Fruit fly (Drosophila melanogaster): Measurements from ENCODE around the gene CG4789.

The CG4789 gene

dm6 chrX:16783743-16784142 is 17.0 kb upstream of the CG4789 start, which contains the start of gene mRpL22 (continued):
- no peak for TF ChIP-seq CG32767 (GFP tag; IDR thresholded peaks at IDR 0.05)

DNA sequence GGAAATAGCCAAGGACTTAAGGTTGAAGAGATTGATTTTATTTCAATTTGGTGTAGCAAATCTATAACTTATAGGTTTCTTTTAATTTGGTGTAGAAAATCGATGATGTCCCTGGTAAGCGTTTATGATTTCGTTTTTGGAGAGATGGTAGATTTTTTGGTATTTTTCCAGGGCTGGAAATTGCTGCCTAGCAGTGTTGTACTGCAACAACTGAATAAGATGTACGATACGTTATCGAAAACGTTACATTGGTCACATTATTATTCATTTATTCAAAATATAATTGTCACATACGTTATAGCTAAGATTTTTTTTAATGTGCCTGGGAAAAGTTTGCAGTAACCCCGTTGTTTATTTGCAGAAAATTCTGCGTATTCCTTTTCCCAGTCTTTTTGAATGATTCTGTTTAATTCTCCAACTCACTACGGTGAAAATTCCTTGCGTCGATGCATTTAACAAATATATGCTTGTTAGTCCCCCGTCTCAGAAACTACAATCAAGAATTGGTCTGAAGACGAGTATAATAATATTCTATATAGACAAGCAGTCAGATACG is 13.8 kb upstream of the CG4789 start, which contains the start of the genes CG9609 and Sap30:
TSS of gene CG9609 (minus strand) at position 149 of the 556 bp plus-strand sequence.
TSS of gene Sap30 (plus strand) at position 424 of the 556 bp plus-strand sequence.
- peak; percentile 90 for TF ChIP-seq CG7928 (GFP tag; optimal IDR thresholded peaks at IDR 0.05)
- no peak for TF ChIP-seq CG11723 (GFP tag; optimal IDR thresholded peaks at IDR 0.05)
- 0 out of 3 replicates have a peak, but pooled peaks have one; percentile 12 for TF ChIP-seq Opbp (GFP tag; IDR thresholded peaks at IDR 0.05; ENCODE audit: partially characterized antibody)
- peak; percentile 8 for TF ChIP-seq phol (tag; optimal IDR thresholded peaks at IDR 0.05)
- TF ChIP-seq CG7786 (GFP tag; optimal IDR thresholded peaks at IDR 0.05): no peak
- TF ChIP-seq tin (GFP tag; optimal IDR thresholded peaks at IDR 0.05): no peak
- no peak for TF ChIP-seq CG2202 (tag; optimal IDR thresholded peaks at IDR 0.05)
- TF ChIP-seq Myb (GFP tag; optimal IDR thresholded peaks at IDR 0.05): peak; percentile 66
- no peak for TF ChIP-seq CG18476 (GFP tag; optimal IDR thresholded peaks at IDR 0.05)
- TF ChIP-seq eyg (GFP tag; optimal IDR thresholded peaks at IDR 0.05): no peak
- TF ChIP-seq otp (GFP tag; IDR thresholded peaks at IDR 0.05): no peak
- no peak for TF ChIP-seq CG3726 (GFP tag; IDR thresholded peaks at IDR 0.05)
- no peak for TF ChIP-seq Fer1 (GFP tag; optimal IDR thresholded peaks at IDR 0.05)
- TF ChIP-seq Spps (tag; optimal IDR thresholded peaks at IDR 0.05): no peak
- no peak for TF ChIP-seq CG31441 (GFP tag; IDR thresholded peaks at IDR 0.05)
- peak; percentile 27 for TF ChIP-seq CG12659 (GFP tag; optimal IDR thresholded peaks at IDR 0.05)
- TF ChIP-seq CG6689 (GFP tag; IDR thresholded peaks at IDR 0.05): no peak
- no peak for TF ChIP-seq CG1529 (GFP tag; optimal IDR thresholded peaks at IDR 0.05)
- no peak for TF ChIP-seq Ssrp (tag; optimal IDR thresholded peaks at IDR 0.05)
- TF ChIP-seq prd (optimal IDR thresholded peaks at IDR 0.05): no peak
- no peak for TF ChIP-seq prd (GFP tag; IDR thresholded peaks at IDR 0.05)
- no peak for TF ChIP-seq CG4820 (GFP tag; optimal IDR thresholded peaks at IDR 0.05)
- TF ChIP-seq az2 (GFP tag; optimal IDR thresholded peaks at IDR 0.05): no peak
- TF ChIP-seq lola (GFP tag; optimal IDR thresholded peaks at IDR 0.05): no peak
- no peak for TF ChIP-seq ATbp (GFP tag; optimal IDR thresholded peaks at IDR 0.05)
- no peak for TF ChIP-seq CG30403 (GFP tag; optimal IDR thresholded peaks at IDR 0.05)
- no peak for TF ChIP-seq tio (GFP tag; optimal IDR thresholded peaks at IDR 0.05)
- TF ChIP-seq sr (GFP tag; IDR thresholded peaks at IDR 0.05): no peak
- TF ChIP-seq gfzf (GFP tag; optimal IDR thresholded peaks at IDR 0.05): peak; percentile 71
- no peak for TF ChIP-seq Ptx1 (GFP tag; IDR thresholded peaks at IDR 0.05)
- TF ChIP-seq C15 (GFP tag; IDR thresholded peaks at IDR 0.05): no peak
- no peak for TF ChIP-seq tgo (GFP tag; IDR thresholded peaks at IDR 0.05)
- no peak for TF ChIP-seq ro (GFP tag; IDR thresholded peaks at IDR 0.05)
- no peak for TF ChIP-seq CG34376 (GFP tag; optimal IDR thresholded peaks at IDR 0.05)
- TF ChIP-seq psq (GFP tag; optimal IDR thresholded peaks at IDR 0.05): no peak
- TF ChIP-seq sens (GFP tag): peak; percentile 83
- no peak for TF ChIP-seq gt (GFP tag; IDR thresholded peaks at IDR 0.05)
- TF ChIP-seq CG9609 (GFP tag; optimal IDR thresholded peaks at IDR 0.05): peak; percentile 30
- no peak for TF ChIP-seq CG8281 (tag; optimal IDR thresholded peaks at IDR 0.05)
- peak; percentile 98 for TF ChIP-seq CG2116 (GFP tag; optimal IDR thresholded peaks at IDR 0.05)
- no peak for TF ChIP-seq luna (GFP tag; optimal IDR thresholded peaks at IDR 0.05)
- no peak for TF ChIP-seq CG11695 (GFP tag; IDR thresholded peaks at IDR 0.05)
- TF ChIP-seq h (optimal IDR thresholded peaks at IDR 0.05): no peak
- peak; percentile 18; the same call in 1 of the 2 replicates for TF ChIP-seq CG3847 (GFP tag; IDR thresholded peaks at IDR 0.05)
- no peak for TF ChIP-seq Lim3 (GFP tag; IDR thresholded peaks at IDR 0.05)
- TF ChIP-seq gsb (GFP tag; IDR thresholded peaks at IDR 0.05): no peak
- no peak for TF ChIP-seq CG7839 (tag; optimal IDR thresholded peaks at IDR 0.05)
- TF ChIP-seq CG14710 (tag; optimal IDR thresholded peaks at IDR 0.05): peak; percentile 61
- TF ChIP-seq CG10209 (GFP tag; optimal IDR thresholded peaks at IDR 0.05): no peak

Measured in whole organism, embryonic.